Worm (Caenorhabditis elegans) whole organism, L4 larva: ENCODE results near the gene tbc-18.
A peak's percentile ranks its signal among the peaks of the same experiment; 100 is the strongest.

Experiments used
- F37D6.2 ChIP-seq: sonication (generic microtip); optimal IDR thresholded peaks from 2 replicates; lab custom pipeline; 2016; ENCODE audit warnings: mild to moderate bottlenecking, missing genetic modification characterization, missing compliant biosample characterization
- T20F7.1 ChIP-seq: fragments of 200-800 bp; sonication (Bioruptor generic); optimal IDR thresholded peaks from 2 replicates; lab custom pipeline; 2018; ENCODE audit warnings: mild to moderate bottlenecking, missing genetic modification characterization, missing compliant biosample characterization
- Y75B8A.6 ChIP-seq: fragments of 200-800 bp; sonication (Bioruptor generic); IDR thresholded peaks from 2 replicates; pipeline ENCODE4 v1.3.6; 2022; ENCODE audit warnings: missing genetic modification reagents, missing genetic modification characterization, missing compliant biosample characterization
- ZK337.2 ChIP-seq: fragments of 200-800 bp; sonication (Bioruptor generic); IDR thresholded peaks from 2 replicates; pipeline ENCODE4 v1.3.6; 2022; ENCODE audit warnings: missing genetic modification reagents, missing genetic modification characterization, missing compliant biosample characterization
- aha-1 ChIP-seq: fragments of 150-350 bp; peaks from one replicate; lab custom pipeline; 2014; ENCODE audit warnings: missing biosample characterization, missing genetic modification characterization
- ama-1 ChIP-seq: fragments of 150-350 bp; optimal IDR thresholded peaks from 2 replicates; lab custom pipeline; 2014; ENCODE audit warnings: inconsistent platforms, mixed read lengths
- attf-4 ChIP-seq: sonication (generic microtip); optimal IDR thresholded peaks from 3 replicates; lab custom pipeline; 2017; ENCODE audit warnings: missing biosample characterization, missing genetic modification characterization
- ceh-28 ChIP-seq: fragments of 150-350 bp; optimal IDR thresholded peaks from 2 replicates; lab custom pipeline; 2014; ENCODE audit warnings: missing biosample characterization, missing genetic modification reagents, missing genetic modification characterization
- ceh-44 ChIP-seq: fragments of 200-800 bp; sonication (Bioruptor generic); IDR thresholded peaks from 2 replicates; pipeline ENCODE4 v1.3.6; 2022; ENCODE audit warnings: missing genetic modification reagents, missing genetic modification characterization, missing compliant biosample characterization
- ceh-62 ChIP-seq: sonication (generic microtip); optimal IDR thresholded peaks from 2 replicates; lab custom pipeline; 2017; ENCODE audit warnings: missing biosample characterization, missing genetic modification characterization
- cey-2 ChIP-seq: sonication (generic microtip); optimal IDR thresholded peaks from 3 replicates; lab custom pipeline; 2017; ENCODE audit warnings: missing genetic modification characterization, mild to moderate bottlenecking, missing compliant biosample characterization, antibody characterized with exemption, borderline replicate concordance; ENCODE audit not compliant: insufficient read depth
- ctbp-1 ChIP-seq: fragments of 200-800 bp; sonication (Bioruptor generic); IDR thresholded peaks from 2 replicates; pipeline ENCODE4 v1.3.6; 2022; ENCODE audit warnings: missing genetic modification reagents, missing genetic modification characterization, missing compliant biosample characterization
- daf-12 ChIP-seq: fragments of 150-350 bp; optimal IDR thresholded peaks from 2 replicates; lab custom pipeline; 2014; ENCODE audit warnings: missing biosample characterization, missing genetic modification reagents, missing genetic modification characterization
- daf-16 ChIP-seq, 3 experiments: sonication (generic microtip); optimal IDR thresholded peaks; 2 replicates each; lab custom pipeline; 2016 to 2017; ENCODE audit warnings: missing genetic modification characterization in 3 of 3, missing genetic modification reagents in 3 of 3, mild to moderate bottlenecking in 2 of 3, missing compliant biosample characterization in 2 of 3, missing biosample characterization in 1 of 3, moderate library complexity in 1 of 3
- duxl-1 ChIP-seq: sonication (generic microtip); optimal IDR thresholded peaks from 2 replicates; lab custom pipeline; 2016; ENCODE audit warnings: mild to moderate bottlenecking, missing genetic modification characterization, moderate library complexity, missing compliant biosample characterization; ENCODE audit not compliant: poor library complexity
- fos-1 ChIP-seq: fragments of 150-350 bp; optimal IDR thresholded peaks from 2 replicates; lab custom pipeline; 2014; ENCODE audit warnings: missing biosample characterization, missing genetic modification characterization
- hlh-11 ChIP-seq: fragments of 200-800 bp; sonication (Bioruptor generic); optimal IDR thresholded peaks from 2 replicates; lab custom pipeline; 2018; ENCODE audit warnings: mild to moderate bottlenecking, missing genetic modification characterization, missing compliant biosample characterization
- hlh-30 ChIP-seq: sonication (generic microtip); optimal IDR thresholded peaks from 2 replicates; lab custom pipeline; 2017; ENCODE audit warnings: antibody characterized with exemption, mild to moderate bottlenecking, missing genetic modification characterization, missing compliant biosample characterization; ENCODE audit not compliant: insufficient read depth
- hmg-1.1 ChIP-seq: fragments of 200-800 bp; sonication (Bioruptor generic); IDR thresholded peaks from 2 replicates; pipeline ENCODE4 v1.3.6; 2022; ENCODE audit warnings: missing genetic modification reagents, missing genetic modification characterization, missing compliant biosample characterization
- jun-1 ChIP-seq: fragments of 150-350 bp; optimal IDR thresholded peaks from 2 replicates; lab custom pipeline; 2014; ENCODE audit warnings: missing biosample characterization, missing genetic modification reagents, missing genetic modification characterization
- lin-13 ChIP-seq: fragments of 150-350 bp; optimal IDR thresholded peaks from 2 replicates; lab custom pipeline; 2014; ENCODE audit warnings: missing biosample characterization, missing genetic modification reagents, missing genetic modification characterization
- lin-29 ChIP-seq: fragments of 200-800 bp; sonication (Bioruptor generic); IDR thresholded peaks from 2 replicates; pipeline ENCODE4 v1.3.6; 2022; ENCODE audit warnings: missing genetic modification reagents, missing genetic modification characterization, missing compliant biosample characterization
- lin-38 ChIP-seq: fragments of 200-800 bp; sonication (Bioruptor generic); IDR thresholded peaks from 2 replicates; pipeline ENCODE4 v1.3.6; 2022; ENCODE audit warnings: missing genetic modification reagents, missing genetic modification characterization, missing compliant biosample characterization
- mdl-1 ChIP-seq, 2 experiments: fragments of 150-350 bp in 1 of 2; sonication (generic microtip) in 1 of 2; optimal IDR thresholded peaks; 2 replicates each; lab custom pipeline; 2014 to 2017; ENCODE audit warnings: missing biosample characterization in 2 of 2, missing genetic modification characterization in 2 of 2
- mdt-29 ChIP-seq: fragments of 200-800 bp; sonication (Bioruptor generic); IDR thresholded peaks from 2 replicates; pipeline ENCODE4 v1.3.6; 2022; ENCODE audit warnings: missing genetic modification reagents, missing genetic modification characterization, missing compliant biosample characterization
- mxl-2 ChIP-seq: fragments of 200-800 bp; sonication (Bioruptor generic); conservative IDR thresholded peaks from 2 replicates; pipeline ENCODE4 v1.3.6; 2022; ENCODE audit warnings: missing genetic modification reagents, missing genetic modification characterization, missing compliant biosample characterization
- mxl-3 ChIP-seq: fragments of 200-800 bp; sonication (Bioruptor generic); optimal IDR thresholded peaks from 2 replicates; lab custom pipeline; 2018; ENCODE audit warnings: mild to moderate bottlenecking, missing genetic modification characterization, missing compliant biosample characterization
- nhr-102 ChIP-seq: sonication (generic microtip); optimal IDR thresholded peaks from 2 replicates; lab custom pipeline; 2016; ENCODE audit warnings: mild to moderate bottlenecking, missing genetic modification characterization, moderate library complexity, missing compliant biosample characterization
- nhr-111 ChIP-seq: fragments of 200-800 bp; sonication (Bioruptor generic); optimal IDR thresholded peaks from 2 replicates; lab custom pipeline; 2018; ENCODE audit warnings: mild to moderate bottlenecking, missing genetic modification characterization, missing compliant biosample characterization
- nhr-25 ChIP-seq: sonication (generic microtip); optimal IDR thresholded peaks from 2 replicates; lab custom pipeline; 2017; ENCODE audit warnings: missing genetic modification characterization, mild to moderate bottlenecking, missing compliant biosample characterization, antibody characterized with exemption, moderate library complexity, borderline replicate concordance; ENCODE audit not compliant: insufficient read depth
- nhr-28 ChIP-seq: fragments of 150-350 bp; optimal IDR thresholded peaks from 2 replicates; lab custom pipeline; 2014; ENCODE audit warnings: missing biosample characterization, missing genetic modification characterization
- nhr-41 ChIP-seq: fragments of 200-800 bp; sonication (Bioruptor generic); IDR thresholded peaks from 2 replicates; pipeline ENCODE4 v1.3.6; 2022; ENCODE audit warnings: missing genetic modification reagents, missing genetic modification characterization, missing compliant biosample characterization
- nhr-48 ChIP-seq: sonication (generic microtip); optimal IDR thresholded peaks from 2 replicates; lab custom pipeline; 2016; ENCODE audit warnings: mild to moderate bottlenecking, missing genetic modification characterization, missing compliant biosample characterization
- php-3 ChIP-seq: fragments of 200-800 bp; sonication (Bioruptor generic); IDR thresholded peaks from 2 replicates; pipeline ENCODE4 v1.3.6; 2022; ENCODE audit warnings: missing genetic modification reagents, missing genetic modification characterization, missing compliant biosample characterization
- pqm-1 ChIP-seq: sonication (generic microtip); optimal IDR thresholded peaks from 2 replicates; lab custom pipeline; 2017; ENCODE audit warnings: missing biosample characterization, missing genetic modification characterization
- saeg-2 ChIP-seq: fragments of 200-800 bp; sonication (Bioruptor generic); IDR thresholded peaks from 2 replicates; pipeline ENCODE4 v1.3.6; 2022; ENCODE audit warnings: missing genetic modification reagents, missing genetic modification characterization, missing compliant biosample characterization
- set-16 ChIP-seq: fragments of 200-800 bp; sonication (Bioruptor generic); IDR thresholded peaks from 2 replicates; pipeline ENCODE4 v1.3.6; 2022; ENCODE audit warnings: missing genetic modification reagents, missing genetic modification characterization, missing compliant biosample characterization
- spr-1 ChIP-seq: sonication (generic microtip); optimal IDR thresholded peaks from 2 replicates; lab custom pipeline; 2016; ENCODE audit warnings: mild to moderate bottlenecking, missing genetic modification characterization, missing compliant biosample characterization
- tag-97 ChIP-seq: fragments of 200-800 bp; sonication (Bioruptor generic); IDR thresholded peaks from 2 replicates; pipeline ENCODE4 v1.3.6; 2022; ENCODE audit warnings: missing genetic modification characterization, missing compliant biosample characterization
- unc-62 ChIP-seq, 3 experiments: fragments of 150-350 bp in 1 of 3; sonication (generic microtip); optimal IDR thresholded peaks in 2 of 3; peaks in 1 of 3; 1 replicate in 1 of 3; 2 replicates in 2 of 3; lab custom pipeline; 2014 to 2017; ENCODE audit warnings: missing biosample characterization in 3 of 3, missing genetic modification characterization in 3 of 3, missing genetic modification reagents in 3 of 3, missing genotype in 1 of 3
- zag-1 ChIP-seq: fragments of 150-350 bp; optimal IDR thresholded peaks from 2 replicates; lab custom pipeline; 2014; ENCODE audit warnings: missing biosample characterization, missing genetic modification characterization
- zip-11 ChIP-seq: fragments of 200-800 bp; sonication (Bioruptor generic); IDR thresholded peaks from 2 replicates; pipeline ENCODE4 v1.3.6; 2022; ENCODE audit warnings: missing genetic modification characterization, missing compliant biosample characterization
- ztf-11 ChIP-seq: fragments of 150-350 bp; optimal IDR thresholded peaks from 2 replicates; lab custom pipeline; 2014; ENCODE audit warnings: missing biosample characterization, missing genetic modification characterization

The tbc-18 gene

DNA sequence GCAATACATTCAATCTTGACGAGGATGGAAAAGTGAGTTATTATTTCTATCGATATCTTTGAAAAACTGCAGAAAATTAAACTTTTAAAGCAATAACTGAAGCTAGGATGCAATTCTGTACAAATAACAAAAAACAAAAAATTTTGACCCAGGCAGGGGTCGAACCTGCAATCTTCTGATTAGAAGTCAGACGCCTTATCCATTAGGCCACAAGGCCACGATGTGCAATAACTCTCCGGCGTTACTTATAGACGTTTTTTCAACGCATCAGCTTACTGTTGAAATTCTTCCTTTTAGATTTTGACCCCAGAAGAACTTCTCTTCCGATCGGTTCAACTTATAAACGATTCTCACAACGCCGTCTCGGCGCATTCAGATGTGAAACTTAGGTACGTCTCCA lies 3.3 kb downstream of the tbc-18 start (continued):
- TF ChIP-seq nhr-41 (GFP tag; lab: Robert Waterston, UW) (peak; percentile 43; the same call in 1 of the 2 replicates), ceh-44 (GFP tag; lab: Robert Waterston, UW) (peak; percentile 67; the same call in 1 of the 2 replicates), fos-1 (tag; lab: Kevin White, UChicago) (no peak), ztf-11 (tag; lab: Kevin White, UChicago) (no peak), nhr-102 (tag; lab: Kevin White, UChicago) (peak; percentile 31), ZK337.2 (GFP tag; lab: Robert Waterston, UW) (peak; percentile 79), lin-29 (GFP tag; lab: Robert Waterston, UW) (no peak), ceh-28 (tag; lab: Kevin White, UChicago) (no peak), nhr-28 (tag; lab: Kevin White, UChicago) (no peak), Y75B8A.6 (GFP tag; lab: Robert Waterston, UW) (no peak), zag-1 (tag; lab: Kevin White, UChicago) (no peak), daf-16 (GFP tag; optimal IDR thresholded peaks at IDR 0.05; lab: Kevin White, UChicago) (peak; percentile 2 to 49), daf-16 (tag; optimal IDR thresholded peaks at IDR 0.05; lab: Kevin White, UChicago) (peak; percentile 53), pqm-1 (tag; lab: Kevin White, UChicago) (no peak), hlh-30 (peak; percentile 30), spr-1 (tag; lab: Kevin White, UChicago) (no peak), cey-2 (no peak), F37D6.2 (tag; lab: Kevin White, UChicago) (no peak), duxl-1 (tag; lab: Kevin White, UChicago) (peak; percentile 32), nhr-111 (GFP tag; lab: Kevin White, UChicago) (peak; percentile 24), php-3 (no peak), ama-1 (lab: Kevin White, UChicago) (no peak), jun-1 (tag; lab: Kevin White, UChicago) (no peak)

DNA sequence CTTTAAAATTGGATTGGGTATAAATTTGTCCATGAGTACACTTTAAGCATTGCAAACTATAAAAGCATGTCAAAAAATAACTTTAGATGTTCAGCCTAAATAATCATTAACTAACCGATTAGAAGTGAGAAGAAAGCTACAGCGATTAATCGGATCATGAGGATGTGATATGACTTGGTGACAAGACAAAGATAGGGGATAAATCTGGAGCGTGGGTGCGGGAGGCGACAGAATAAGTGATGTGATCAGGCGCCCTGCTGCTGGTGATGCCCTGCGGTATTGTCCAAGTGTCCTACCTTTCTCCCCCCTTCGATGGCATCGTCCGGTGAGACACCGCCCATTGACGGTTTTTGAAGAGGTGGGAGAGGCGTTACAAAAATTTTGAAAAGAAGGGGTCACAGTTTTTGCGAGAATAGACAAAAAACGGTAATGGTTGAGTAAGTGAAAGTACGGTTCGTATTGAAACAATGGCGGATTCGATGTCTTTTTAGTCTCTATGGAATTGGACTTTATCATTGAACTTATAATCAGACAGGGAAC lies 6.4 kb downstream of the tbc-18 start, which contains the start of gene F41D9.2:
Gene F41D9.2, minus strand, starts transcription at position 304 of the 540 bp plus-strand sequence.
- TF ChIP-seq attf-4 (tag; lab: Kevin White, UChicago) (no peak), nhr-28 (tag; lab: Kevin White, UChicago) (peak; percentile 14), mxl-3 (GFP tag; lab: Kevin White, UChicago) (peak; percentile 61), hmg-1.1 (GFP tag; lab: Robert Waterston, UW) (0 out of 2 replicates have a peak, but pooled peaks have one; percentile 17), set-16 (peak; percentile 27; the same call in 1 of the 2 replicates), hlh-11 (peak; percentile 26), mdl-1 (tag; optimal IDR thresholded peaks at IDR 0.05; lab: Kevin White, UChicago) (peak in 1 of 2 experiments; percentile 16), mxl-2 (GFP tag; lab: Robert Waterston, UW) (no peak), nhr-48 (tag; lab: Kevin White, UChicago) (no peak), unc-62 (GFP tag; optimal IDR thresholded peaks at IDR 0.05 in 1 of 2; lab: Kevin White, UChicago) (peak in 1 of 2 experiments; percentile 87), unc-62 (tag; optimal IDR thresholded peaks at IDR 0.05; lab: Kevin White, UChicago) (no peak), duxl-1 (tag; lab: Kevin White, UChicago) (no peak), hlh-30 (peak; percentile 68), aha-1 (peak; percentile 3)
- TF ChIP-seq, all 104 proteins: peak for 9

DNA sequence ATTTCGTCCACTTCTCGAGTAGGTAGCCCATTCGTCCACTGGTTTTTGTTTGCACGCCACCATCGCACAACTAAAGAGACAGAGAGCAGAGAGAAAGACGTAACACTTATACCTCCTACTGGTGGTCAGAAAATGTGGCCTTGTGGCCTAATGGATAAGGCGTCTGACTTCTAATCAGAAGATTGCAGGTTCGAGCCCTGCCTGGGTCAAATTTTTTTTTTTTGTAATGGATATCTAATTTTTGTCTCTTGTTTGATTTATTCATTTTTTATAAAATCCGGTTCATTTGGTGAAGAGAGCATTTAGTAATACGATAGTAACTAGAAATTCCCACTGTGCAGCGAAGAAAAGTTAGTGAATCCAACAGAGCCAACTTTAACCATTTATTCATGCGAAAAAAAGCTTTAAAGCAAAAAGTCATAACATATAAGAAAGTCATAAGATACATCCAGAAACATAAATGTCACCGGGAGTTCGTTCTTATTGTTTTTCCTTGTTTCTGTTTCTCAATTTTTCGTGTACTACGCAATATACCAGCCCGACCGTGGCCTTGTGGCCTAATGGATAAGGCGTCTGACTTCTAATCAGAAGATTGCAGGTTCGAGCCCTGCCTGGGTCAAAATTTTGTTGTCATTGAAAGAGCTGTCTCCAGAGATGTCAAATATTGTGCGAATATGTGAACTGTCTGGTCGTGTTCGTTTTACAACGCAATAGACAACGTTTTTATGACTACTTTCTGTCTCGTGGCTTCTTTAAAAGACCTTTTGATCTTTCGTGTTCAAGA lies 7.9 kb downstream of the tbc-18 start:
- TF ChIP-seq lin-38 (GFP tag; lab: Robert Waterston, UW) (peak; percentile 59), attf-4 (tag; lab: Kevin White, UChicago) (no peak), saeg-2 (GFP tag; lab: Robert Waterston, UW) (0 out of 2 replicates have a peak, but pooled peaks have one; percentile 32), nhr-25 (tag; lab: Kevin White, UChicago) (peak; percentile 60), ctbp-1 (GFP tag; lab: Robert Waterston, UW) (peak; percentile 77), lin-13 (no peak), daf-16 (GFP tag; optimal IDR thresholded peaks at IDR 0.05; lab: Kevin White, UChicago) (peak; percentile 14), daf-16 (tag; optimal IDR thresholded peaks at IDR 0.05; lab: Kevin White, UChicago) (peak; percentile 52), hlh-11 (peak; percentile 16), zip-11 (GFP tag; lab: Robert Waterston, UW) (no peak), ZK337.2 (GFP tag; lab: Robert Waterston, UW) (0 out of 2 replicates have a peak, but pooled peaks have one; percentile 42), ztf-11 (tag; lab: Kevin White, UChicago) (no peak), tag-97 (GFP tag; lab: Robert Waterston, UW) (no peak), ceh-62 (no peak), daf-12 (no peak), mdt-29 (GFP tag; lab: Robert Waterston, UW) (no peak), T20F7.1 (GFP tag; lab: Kevin White, UChicago) (no peak), set-16 (no peak)
